Worm (Caenorhabditis elegans) whole organism, L1 larva: ENCODE results near the gene rbc-1.

ENCODE experiments used
- C04F5.9 ChIP-seq: sonication (generic microtip); optimal IDR thresholded peaks from 2 replicates; lab custom pipeline; 2016; ENCODE audit warnings: missing genetic modification characterization, missing compliant biosample characterization
- C16A3.4 ChIP-seq: fragments of 150-350 bp; optimal IDR thresholded peaks from 2 replicates; lab custom pipeline; 2014; ENCODE audit warnings: missing biosample characterization, missing genetic modification characterization
- C34B4.2 ChIP-seq: sonication (generic microtip); optimal IDR thresholded peaks from 2 replicates; lab custom pipeline; 2017; ENCODE audit warnings: mild to moderate bottlenecking, missing genetic modification characterization, missing compliant biosample characterization
- F16B12.6 ChIP-seq: fragments of 150-350 bp; optimal IDR thresholded peaks from 2 replicates; lab custom pipeline; 2014; ENCODE audit warnings: missing biosample characterization, missing genetic modification characterization
- aha-1 ChIP-seq: fragments of 150-350 bp; optimal IDR thresholded peaks from 2 replicates; lab custom pipeline; 2014; ENCODE audit warnings: missing biosample characterization, missing genetic modification characterization
- aly-2 ChIP-seq: fragments of 150-350 bp; optimal IDR thresholded peaks from 2 replicates; lab custom pipeline; 2014; ENCODE audit warnings: missing biosample characterization, missing genetic modification characterization
- ceh-8 ChIP-seq: fragments of 200-800 bp; sonication (Bioruptor generic); optimal IDR thresholded peaks from 2 replicates; lab custom pipeline; 2018; ENCODE audit warnings: mild to moderate bottlenecking, missing genetic modification characterization, moderate library complexity, missing compliant biosample characterization
- ceh-82 ChIP-seq, 3 experiments: fragments of 150-350 bp in 1 of 3; sonication (generic microtip) in 2 of 3; optimal IDR thresholded peaks; 2 replicates each; lab custom pipeline; 2014 to 2017; ENCODE audit warnings: missing biosample characterization in 3 of 3, missing genetic modification characterization in 3 of 3
- ceh-88 ChIP-seq: fragments of 200-800 bp; sonication (Bioruptor generic); IDR thresholded peaks from 2 replicates; pipeline ENCODE4 v1.3.6; 2022; ENCODE audit warnings: missing genetic modification characterization, missing compliant biosample characterization
- ces-1 ChIP-seq: fragments of 150-350 bp; optimal IDR thresholded peaks from 2 replicates; lab custom pipeline; 2014; ENCODE audit warnings: missing biosample characterization, missing genetic modification reagents, missing genetic modification characterization
- dpl-1 ChIP-seq, 3 experiments: fragments of 150-350 bp in 2 of 3; sonication (generic microtip) in 1 of 3; optimal IDR thresholded peaks; 2 replicates each; lab custom pipeline; 2014 to 2017; ENCODE audit warnings: missing biosample characterization in 3 of 3, missing genetic modification characterization in 3 of 3, missing genetic modification reagents in 3 of 3
- dsc-1 ChIP-seq: sonication (generic microtip); optimal IDR thresholded peaks from 2 replicates; lab custom pipeline; 2016; ENCODE audit warnings: mild to moderate bottlenecking, missing genetic modification characterization, missing compliant biosample characterization
- efl-1 ChIP-seq, 4 experiments: fragments of 150-350 bp; optimal IDR thresholded peaks in 3 of 4; peaks in 1 of 4; 1 replicate in 1 of 4; 2 replicates in 3 of 4; lab custom pipeline; 2014; ENCODE audit warnings: missing biosample characterization in 2 of 4, missing genetic modification characterization in 2 of 4, missing genetic modification reagents in 2 of 4
- egl-13 ChIP-seq: sonication (generic microtip); optimal IDR thresholded peaks from 2 replicates; lab custom pipeline; 2016; ENCODE audit warnings: missing genotype, missing genetic modification reagents, missing genetic modification characterization, missing compliant biosample characterization
- egl-27 ChIP-seq, 2 experiments: fragments of 150-350 bp in 1 of 2; sonication (generic microtip); optimal IDR thresholded peaks; 3 replicates each; lab custom pipeline; 2017 to 2018; ENCODE audit warnings: missing biosample characterization in 2 of 2, missing genetic modification characterization in 2 of 2, missing genetic modification reagents in 2 of 2
- elt-3 ChIP-seq, 6 experiments: fragments of 150-350 bp in 1 of 6; sonication (generic microtip); optimal IDR thresholded peaks; 2 replicates each; lab custom pipeline; 2017 to 2018; ENCODE audit warnings: missing biosample characterization in 6 of 6, missing genetic modification characterization in 6 of 6, inconsistent platforms in 1 of 6
- fkh-10 ChIP-seq: sonication (generic microtip); optimal IDR thresholded peaks from 2 replicates; lab custom pipeline; 2017; ENCODE audit warnings: missing biosample characterization, missing genetic modification reagents, missing genetic modification characterization
- fkh-4 ChIP-seq: sonication (generic microtip); optimal IDR thresholded peaks from 2 replicates; lab custom pipeline; 2016; ENCODE audit warnings: missing compliant biosample characterization, missing genetic modification characterization, borderline replicate concordance
- fkh-8 ChIP-seq: sonication (generic microtip); optimal IDR thresholded peaks from 2 replicates; lab custom pipeline; 2016; ENCODE audit warnings: mild to moderate bottlenecking, missing genetic modification characterization, missing compliant biosample characterization
- hpl-2 ChIP-seq: fragments of 150-350 bp; optimal IDR thresholded peaks from 2 replicates; lab custom pipeline; 2014; ENCODE audit warnings: missing biosample characterization, missing genetic modification reagents, missing genetic modification characterization
- irx-1 ChIP-seq: sonication (generic microtip); optimal IDR thresholded peaks from 2 replicates; lab custom pipeline; 2016; ENCODE audit warnings: missing genetic modification characterization, missing compliant biosample characterization
- isw-1 ChIP-seq: fragments of 200-800 bp; sonication (Bioruptor generic); IDR thresholded peaks from 2 replicates; pipeline ENCODE4 v1.3.6; 2022; ENCODE audit warnings: missing genetic modification characterization, missing compliant biosample characterization
- jun-1 ChIP-seq: fragments of 150-350 bp; optimal IDR thresholded peaks from 2 replicates; lab custom pipeline; 2014; ENCODE audit warnings: missing biosample characterization, missing genetic modification reagents, missing genetic modification characterization
- lin-13 ChIP-seq: fragments of 150-350 bp; optimal IDR thresholded peaks from 2 replicates; lab custom pipeline; 2014; ENCODE audit warnings: missing biosample characterization, missing genetic modification reagents, missing genetic modification characterization
- lin-14 ChIP-seq: fragments of 200-800 bp; sonication (Bioruptor generic); optimal IDR thresholded peaks from 2 replicates; lab custom pipeline; 2018; ENCODE audit warnings: mild to moderate bottlenecking, missing genetic modification characterization, moderate library complexity, missing compliant biosample characterization
- lir-3 ChIP-seq: sonication (generic microtip); optimal IDR thresholded peaks from 2 replicates; lab custom pipeline; 2016; ENCODE audit warnings: mild to moderate bottlenecking, missing genetic modification characterization, moderate library complexity, missing compliant biosample characterization; ENCODE audit not compliant: poor library complexity
- lsy-2 ChIP-seq, 2 experiments: fragments of 150-350 bp; optimal IDR thresholded peaks; 2 replicates each; lab custom pipeline; 2014; ENCODE audit warnings: missing biosample characterization in 2 of 2, missing genetic modification characterization in 2 of 2
- mep-1 ChIP-seq: fragments of 150-350 bp; optimal IDR thresholded peaks from 2 replicates; lab custom pipeline; 2014; ENCODE audit warnings: missing biosample characterization, missing genetic modification characterization
- nhr-20 ChIP-seq: sonication (generic microtip); optimal IDR thresholded peaks from 2 replicates; lab custom pipeline; 2016; ENCODE audit warnings: mild to moderate bottlenecking, missing genetic modification characterization, missing compliant biosample characterization
- nhr-47 ChIP-seq: sonication (generic microtip); optimal IDR thresholded peaks from 2 replicates; lab custom pipeline; 2016; ENCODE audit warnings: mild to moderate bottlenecking, missing genetic modification characterization, moderate library complexity, missing compliant biosample characterization
- nhr-71 ChIP-seq: sonication (generic microtip); optimal IDR thresholded peaks from 2 replicates; lab custom pipeline; 2016; ENCODE audit warnings: mild to moderate bottlenecking, missing genetic modification characterization, moderate library complexity, missing compliant biosample characterization
- nhr-76 ChIP-seq: sonication (generic microtip); optimal IDR thresholded peaks from 2 replicates; lab custom pipeline; 2017; ENCODE audit warnings: missing biosample characterization, missing genetic modification characterization
- pag-3 ChIP-seq: sonication (generic microtip); optimal IDR thresholded peaks from 2 replicates; lab custom pipeline; 2017; ENCODE audit warnings: missing genetic modification characterization, mild to moderate bottlenecking, missing compliant biosample characterization, antibody characterized with exemption, borderline replicate concordance; ENCODE audit not compliant: insufficient read depth
- rnt-1 ChIP-seq: sonication (generic microtip); optimal IDR thresholded peaks from 2 replicates; lab custom pipeline; 2016; ENCODE audit warnings: mild to moderate bottlenecking, missing genetic modification characterization, moderate library complexity, missing compliant biosample characterization
- snu-23 ChIP-seq: sonication (generic microtip); optimal IDR thresholded peaks from 2 replicates; lab custom pipeline; 2016; ENCODE audit warnings: missing genetic modification characterization, missing compliant biosample characterization
- sptf-1 ChIP-seq: fragments of 150-350 bp; optimal IDR thresholded peaks from 2 replicates; lab custom pipeline; 2014; ENCODE audit warnings: missing biosample characterization, missing genetic modification characterization
- sup-37 ChIP-seq: fragments of 200-800 bp; sonication (Bioruptor generic); optimal IDR thresholded peaks from 2 replicates; lab custom pipeline; 2018; ENCODE audit warnings: mild to moderate bottlenecking, missing genetic modification characterization, missing compliant biosample characterization
- swsn-7 ChIP-seq: sonication (generic microtip); optimal IDR thresholded peaks from 2 replicates; lab custom pipeline; 2016; ENCODE audit warnings: missing genetic modification characterization, missing compliant biosample characterization
- tbx-2 ChIP-seq: sonication (generic microtip); optimal IDR thresholded peaks from 2 replicates; lab custom pipeline; 2016; ENCODE audit warnings: missing genetic modification characterization, missing compliant biosample characterization
- unc-30 ChIP-seq: sonication (generic microtip); optimal IDR thresholded peaks from 2 replicates; lab custom pipeline; 2017; ENCODE audit warnings: missing biosample characterization, missing genetic modification characterization
- unc-86 ChIP-seq: sonication (generic microtip); optimal IDR thresholded peaks from 2 replicates; lab custom pipeline; 2016; ENCODE audit warnings: missing genetic modification characterization, missing compliant biosample characterization
- xbp-1 ChIP-seq: sonication (generic microtip); optimal IDR thresholded peaks from 2 replicates; lab custom pipeline; 2016; ENCODE audit warnings: missing genetic modification characterization, missing compliant biosample characterization
- ztf-4 ChIP-seq: fragments of 150-350 bp; optimal IDR thresholded peaks from 2 replicates; lab custom pipeline; 2014; ENCODE audit warnings: missing biosample characterization, missing genetic modification characterization

rbc-1 gene

DNA sequence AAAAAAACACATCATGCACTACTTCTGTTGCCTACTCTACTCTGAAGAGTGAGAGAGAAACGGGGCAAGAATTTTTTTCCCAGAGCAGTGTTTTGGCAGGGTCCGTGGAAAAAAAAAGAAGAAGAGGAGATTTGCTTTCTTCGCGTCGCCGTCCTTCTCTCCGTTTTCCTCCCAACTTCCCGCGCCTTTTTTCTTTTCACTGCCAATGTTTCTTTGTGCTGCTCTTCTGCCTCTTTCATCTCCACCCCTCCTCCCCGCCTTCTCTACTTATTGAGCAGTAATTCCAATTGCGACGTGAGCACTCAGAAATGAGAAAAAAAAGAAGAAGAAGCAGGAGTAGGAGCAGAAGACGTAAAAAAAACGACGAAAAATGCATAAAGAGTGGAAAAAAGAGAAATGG is 28.8 kb downstream of the rbc-1 start:
- TF ChIP-seq fkh-8 (tag; lab: Kevin White, UChicago) (peak; percentile 58), tbx-2 (tag; lab: Kevin White, UChicago) (peak; percentile 65), xbp-1 (tag; lab: Kevin White, UChicago) (peak; percentile 28), nhr-71 (tag; lab: Kevin White, UChicago) (peak; percentile 67), C04F5.9 (no peak), lin-13 (GFP tag; lab: Kevin White, UChicago) (no peak), ceh-8 (GFP tag; lab: Kevin White, UChicago) (peak; percentile 51), efl-1 (optimal IDR thresholded peaks at IDR 0.05; lab: Kevin White, UChicago) (no peak), efl-1 (GFP tag; optimal IDR thresholded peaks at IDR 0.05 in 1 of 2; lab: Kevin White, UChicago) (peak in 1 of 2 experiments; percentile 77), dpl-1 (GFP tag; optimal IDR thresholded peaks at IDR 0.05; lab: Kevin White, UChicago) (peak in 1 of 3 experiments; percentile 31), jun-1 (no peak), unc-86 (tag; lab: Kevin White, UChicago) (peak; percentile 67), isw-1 (GFP tag; lab: Robert Waterston, UW) (peak; percentile 32), nhr-47 (tag; lab: Kevin White, UChicago) (peak; percentile 63), snu-23 (GFP tag; lab: Kevin White, UChicago) (peak; percentile 53), nhr-20 (peak; percentile 23), nhr-76 (tag; lab: Kevin White, UChicago) (no peak), ceh-82 (tag; optimal IDR thresholded peaks at IDR 0.05; lab: Kevin White, UChicago) (peak in 2 of 3 experiments; percentile 33 to 74), F16B12.6 (tag; lab: Kevin White, UChicago) (no peak), rnt-1 (tag; lab: Kevin White, UChicago) (peak; percentile 47), egl-27 (tag; optimal IDR thresholded peaks at IDR 0.05; lab: Kevin White, UChicago) (peak in 1 of 2 experiments; percentile 16), lin-14 (GFP tag; lab: Kevin White, UChicago) (peak; percentile 94), dsc-1 (peak; percentile 31), pag-3 (tag; lab: Kevin White, UChicago) (peak; percentile 49), sptf-1 (tag; lab: Kevin White, UChicago) (no peak), mep-1 (tag; lab: Kevin White, UChicago) (peak; percentile 44), lsy-2 (tag; optimal IDR thresholded peaks at IDR 0.05; lab: Kevin White, UChicago) (peak in 1 of 2 experiments; percentile 55), irx-1 (tag; lab: Kevin White, UChicago) (no peak), ces-1 (GFP tag; lab: Kevin White, UChicago) (no peak), fkh-10 (GFP tag; lab: Kevin White, UChicago) (peak; percentile 90), swsn-7 (tag; lab: Kevin White, UChicago) (peak; percentile 45), egl-13 (peak; percentile 52), C34B4.2 (tag; lab: Kevin White, UChicago) (no peak)

DNA sequence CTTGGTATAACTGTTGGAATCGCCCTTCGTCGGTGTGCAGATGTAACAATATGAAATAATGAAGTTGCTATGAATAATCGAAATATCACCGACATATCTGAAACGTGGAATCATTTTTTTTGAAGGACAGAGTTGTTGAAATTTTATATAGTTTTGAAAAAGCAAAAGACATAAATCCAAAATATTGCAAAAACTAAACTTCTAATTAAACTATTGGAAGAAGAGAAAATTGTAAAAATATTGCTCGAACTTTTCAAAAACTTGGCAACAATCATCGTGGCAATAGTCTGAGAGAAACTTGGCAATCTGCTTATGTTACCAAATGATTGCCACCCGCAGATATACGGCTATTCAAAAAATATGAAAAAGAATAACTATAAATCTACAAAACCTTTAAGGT is 34.2 kb downstream of the rbc-1 start, which contains the start of gene F54E4.4:
Gene F54E4.4, minus strand, starts transcription at position 101 of the 400 bp plus-strand sequence.
- TF ChIP-seq dpl-1 (GFP tag; optimal IDR thresholded peaks at IDR 0.05; lab: Kevin White, UChicago) (no peak), unc-30 (tag; lab: Kevin White, UChicago) (no peak), ceh-88 (GFP tag; lab: Robert Waterston, UW) (no peak), aha-1 (tag; lab: Kevin White, UChicago) (no peak), ztf-4 (tag; lab: Kevin White, UChicago) (no peak), lir-3 (tag; lab: Kevin White, UChicago) (no peak), sup-37 (GFP tag; lab: Kevin White, UChicago) (no peak), aly-2 (no peak), ces-1 (GFP tag; lab: Kevin White, UChicago) (no peak), elt-3 (tag; optimal IDR thresholded peaks at IDR 0.05; lab: Kevin White, UChicago) (no peak), ceh-82 (tag; optimal IDR thresholded peaks at IDR 0.05; lab: Kevin White, UChicago) (no peak), hpl-2 (GFP tag; lab: Kevin White, UChicago) (no peak), fkh-4 (tag; lab: Kevin White, UChicago) (no peak), C16A3.4 (no peak)
- TF ChIP-seq, all 84 proteins: peak for 0
